Worm (Caenorhabditis elegans) whole organism, L1 larva: ENCODE measurements around the gene tnt-3.

Experiments used
- C34B4.2 ChIP-seq: sonication (generic microtip); optimal IDR thresholded peaks from 2 replicates; lab custom pipeline; 2017; ENCODE audit warnings: mild to moderate bottlenecking, missing genetic modification characterization, missing compliant biosample characterization
- aha-1 ChIP-seq: fragments of 150-350 bp; optimal IDR thresholded peaks from 2 replicates; lab custom pipeline; 2014; ENCODE audit warnings: missing biosample characterization, missing genetic modification characterization
- alr-1 ChIP-seq: fragments of 200-800 bp; sonication (Bioruptor generic); optimal IDR thresholded peaks from 2 replicates; lab custom pipeline; 2018; ENCODE audit warnings: borderline replicate concordance, mild to moderate bottlenecking, missing genetic modification characterization, missing compliant biosample characterization
- ama-1 ChIP-seq: fragments of 150-350 bp; optimal IDR thresholded peaks from 2 replicates; lab custom pipeline; 2014
- blmp-1 ChIP-seq: fragments of 150-350 bp; optimal IDR thresholded peaks from 2 replicates; lab custom pipeline; 2014; ENCODE audit warnings: missing biosample characterization, missing genetic modification characterization
- ceh-63 ChIP-seq: fragments of 200-800 bp; sonication (Bioruptor generic); optimal IDR thresholded peaks from 2 replicates; lab custom pipeline; 2018; ENCODE audit warnings: mild to moderate bottlenecking, missing genetic modification characterization, missing compliant biosample characterization
- ceh-8 ChIP-seq: fragments of 200-800 bp; sonication (Bioruptor generic); optimal IDR thresholded peaks from 2 replicates; lab custom pipeline; 2018; ENCODE audit warnings: mild to moderate bottlenecking, missing genetic modification characterization, moderate library complexity, missing compliant biosample characterization
- ceh-88 ChIP-seq: fragments of 200-800 bp; sonication (Bioruptor generic); IDR thresholded peaks from 2 replicates; pipeline ENCODE4 v1.3.6; 2022; ENCODE audit warnings: missing genetic modification characterization, missing compliant biosample characterization
- efl-1 ChIP-seq, 4 experiments: fragments of 150-350 bp; optimal IDR thresholded peaks in 3 of 4; peaks in 1 of 4; 1 replicate in 1 of 4; 2 replicates in 3 of 4; lab custom pipeline; 2014; ENCODE audit warnings: missing biosample characterization in 2 of 4, missing genetic modification characterization in 2 of 4, missing genetic modification reagents in 2 of 4
- elt-3 ChIP-seq, 6 experiments: fragments of 150-350 bp in 1 of 6; sonication (generic microtip); optimal IDR thresholded peaks; 2 replicates each; lab custom pipeline; 2017 to 2018; ENCODE audit warnings: missing biosample characterization in 6 of 6, missing genetic modification characterization in 6 of 6, inconsistent platforms in 1 of 6
- ets-5 ChIP-seq: fragments of 200-800 bp; sonication (Bioruptor generic); IDR thresholded peaks from 2 replicates; pipeline ENCODE4 v1.3.6; 2022; ENCODE audit warnings: missing genetic modification characterization, missing compliant biosample characterization
- fkh-4 ChIP-seq: sonication (generic microtip); optimal IDR thresholded peaks from 2 replicates; lab custom pipeline; 2016; ENCODE audit warnings: missing compliant biosample characterization, missing genetic modification characterization, borderline replicate concordance
- hlh-17 ChIP-seq: fragments of 200-800 bp; sonication (Bioruptor generic); optimal IDR thresholded peaks from 2 replicates; lab custom pipeline; 2018; ENCODE audit warnings: missing genetic modification characterization, mild to moderate bottlenecking, missing compliant biosample characterization, moderate library complexity, borderline replicate concordance
- hpl-2 ChIP-seq: fragments of 150-350 bp; optimal IDR thresholded peaks from 2 replicates; lab custom pipeline; 2014; ENCODE audit warnings: missing biosample characterization, missing genetic modification reagents, missing genetic modification characterization
- jun-1 ChIP-seq: fragments of 150-350 bp; optimal IDR thresholded peaks from 2 replicates; lab custom pipeline; 2014; ENCODE audit warnings: missing biosample characterization, missing genetic modification reagents, missing genetic modification characterization
- lsy-2 ChIP-seq, 2 experiments: fragments of 150-350 bp; optimal IDR thresholded peaks; 2 replicates each; lab custom pipeline; 2014; ENCODE audit warnings: missing biosample characterization in 2 of 2, missing genetic modification characterization in 2 of 2
- nhr-11 ChIP-seq: fragments of 150-350 bp; optimal IDR thresholded peaks from 2 replicates; lab custom pipeline; 2014; ENCODE audit warnings: missing biosample characterization, missing genetic modification characterization
- nhr-237 ChIP-seq: fragments of 150-350 bp; optimal IDR thresholded peaks from 2 replicates; lab custom pipeline; 2014; ENCODE audit warnings: missing biosample characterization, missing genetic modification characterization
- nhr-71 ChIP-seq: sonication (generic microtip); optimal IDR thresholded peaks from 2 replicates; lab custom pipeline; 2016; ENCODE audit warnings: mild to moderate bottlenecking, missing genetic modification characterization, moderate library complexity, missing compliant biosample characterization
- nhr-76 ChIP-seq: sonication (generic microtip); optimal IDR thresholded peaks from 2 replicates; lab custom pipeline; 2017; ENCODE audit warnings: missing biosample characterization, missing genetic modification characterization
- nhr-85 ChIP-seq: sonication (generic microtip); peaks from one replicate; lab custom pipeline; 2016; ENCODE audit warnings: missing genetic modification characterization, inconsistent platforms, missing compliant biosample characterization
- pag-3 ChIP-seq: sonication (generic microtip); optimal IDR thresholded peaks from 2 replicates; lab custom pipeline; 2017; ENCODE audit warnings: missing genetic modification characterization, mild to moderate bottlenecking, missing compliant biosample characterization, antibody characterized with exemption, borderline replicate concordance; ENCODE audit not compliant: insufficient read depth
- pax-3 ChIP-seq: fragments of 200-800 bp; sonication (Bioruptor generic); optimal IDR thresholded peaks from 2 replicates; lab custom pipeline; 2018; ENCODE audit warnings: mild to moderate bottlenecking, missing genetic modification characterization, moderate library complexity, missing compliant biosample characterization
- sptf-1 ChIP-seq: fragments of 150-350 bp; optimal IDR thresholded peaks from 2 replicates; lab custom pipeline; 2014; ENCODE audit warnings: missing biosample characterization, missing genetic modification characterization
- sup-37 ChIP-seq: fragments of 200-800 bp; sonication (Bioruptor generic); optimal IDR thresholded peaks from 2 replicates; lab custom pipeline; 2018; ENCODE audit warnings: mild to moderate bottlenecking, missing genetic modification characterization, missing compliant biosample characterization
- tbx-2 ChIP-seq: sonication (generic microtip); optimal IDR thresholded peaks from 2 replicates; lab custom pipeline; 2016; ENCODE audit warnings: missing genetic modification characterization, missing compliant biosample characterization
- tlp-1 ChIP-seq: fragments of 150-350 bp; optimal IDR thresholded peaks from 2 replicates; lab custom pipeline; 2014; ENCODE audit warnings: missing biosample characterization, missing genetic modification characterization
- zip-4 ChIP-seq: fragments of 200-800 bp; sonication (Bioruptor generic); optimal IDR thresholded peaks from 2 replicates; lab custom pipeline; 2018; ENCODE audit warnings: mild to moderate bottlenecking, missing genetic modification characterization, moderate library complexity, missing compliant biosample characterization
- ztf-4 ChIP-seq: fragments of 150-350 bp; optimal IDR thresholded peaks from 2 replicates; lab custom pipeline; 2014; ENCODE audit warnings: missing biosample characterization, missing genetic modification characterization

tnt-3 gene

ce11 chrX:7944999-7945398, at the start of gene tnt-3:
Gene tnt-3 (minus strand): TSS chrX:7945099.
- TF ChIP-seq nhr-76 (tag; lab: Kevin White, UChicago) (no peak), alr-1 (tag; lab: Kevin White, UChicago) (no peak), ceh-88 (no peak), hlh-17 (GFP tag; lab: Kevin White, UChicago) (no peak), nhr-11 (tag; lab: Kevin White, UChicago) (no peak), pag-3 (tag; lab: Kevin White, UChicago) (no peak), ets-5 (no peak), sptf-1 (tag; lab: Kevin White, UChicago) (no peak), zip-4 (no peak), ceh-8 (GFP tag; lab: Kevin White, UChicago) (no peak), nhr-85 (tag; lab: Kevin White, UChicago) (no peak), nhr-237 (tag; lab: Kevin White, UChicago) (no peak), C34B4.2 (no peak), pax-3 (no peak), efl-1 (optimal IDR thresholded peaks at IDR 0.05; lab: Kevin White, UChicago) (no peak), efl-1 (GFP tag; optimal IDR thresholded peaks at IDR 0.05 in 1 of 2; lab: Kevin White, UChicago) (no peak), ama-1 (lab: Kevin White, UChicago) (no peak), hpl-2 (no peak), ztf-4 (tag; lab: Kevin White, UChicago) (no peak)

DNA sequence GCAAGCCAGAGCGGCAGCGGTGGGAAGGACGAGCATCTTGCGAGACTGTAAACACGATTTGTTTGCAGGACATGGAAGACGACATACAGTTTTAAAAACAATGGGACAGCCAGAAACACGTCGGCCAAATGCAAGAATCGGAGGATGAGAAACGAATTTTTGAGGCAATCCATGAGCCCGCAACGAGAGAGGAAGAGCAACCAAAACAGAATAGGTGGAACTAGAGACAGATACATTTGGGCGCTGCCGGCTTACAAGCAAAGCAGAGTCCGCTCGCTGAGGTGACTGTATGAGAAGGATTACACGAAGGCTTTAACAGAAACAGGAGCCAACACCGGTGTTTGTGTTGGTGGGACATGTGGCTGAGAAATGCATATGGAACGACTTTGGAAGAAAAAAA, 49.6 kb upstream of the tnt-3 start:
- TF ChIP-seq ceh-8 (GFP tag; lab: Kevin White, UChicago): no peak
- no peak for TF ChIP-seq lsy-2 (tag; optimal IDR thresholded peaks at IDR 0.05; lab: Kevin White, UChicago)
- no peak for TF ChIP-seq elt-3 (tag; optimal IDR thresholded peaks at IDR 0.05; lab: Kevin White, UChicago)
- TF ChIP-seq nhr-11 (tag; lab: Kevin White, UChicago): no peak
- no peak for TF ChIP-seq aha-1
- TF ChIP-seq, all 84 proteins: peak for 0

ce11 chrX:7992102-7992501, 47.2 kb upstream of the tnt-3 start:
- TF ChIP-seq efl-1 (optimal IDR thresholded peaks at IDR 0.05; lab: Kevin White, UChicago): no peak
- TF ChIP-seq efl-1 (GFP tag; optimal IDR thresholded peaks at IDR 0.05 in 1 of 2; lab: Kevin White, UChicago): peak in 1 of 2 experiments; percentile 33
- TF ChIP-seq sup-37 (GFP tag; lab: Kevin White, UChicago): no peak
- TF ChIP-seq tlp-1 (tag; lab: Kevin White, UChicago): no peak

DNA sequence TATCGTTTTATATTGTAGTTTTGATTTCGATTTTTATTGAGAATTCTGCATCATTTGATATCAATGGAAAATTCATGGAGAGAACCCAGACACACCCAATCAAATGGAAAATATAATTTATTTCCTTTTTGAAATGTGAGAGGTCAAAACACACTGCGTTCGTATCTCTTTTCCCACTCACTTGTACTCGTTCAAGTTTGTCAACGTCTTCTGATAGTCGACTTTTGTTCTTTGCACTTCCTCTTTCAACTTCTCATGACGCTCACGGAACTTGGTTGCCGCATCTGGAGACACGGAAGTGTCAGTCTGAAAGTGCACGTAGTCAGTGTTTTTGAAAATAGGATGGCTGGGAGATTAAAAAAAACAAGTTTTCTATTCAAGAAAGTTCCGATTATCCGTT, 45.4 kb upstream of the tnt-3 start:
- TF ChIP-seq aha-1 (no peak), nhr-71 (tag; lab: Kevin White, UChicago) (peak; percentile 46), blmp-1 (tag; lab: Kevin White, UChicago) (peak; percentile 54), tbx-2 (peak; percentile 60)
- TF ChIP-seq, all 84 proteins: peak for 3

DNA sequence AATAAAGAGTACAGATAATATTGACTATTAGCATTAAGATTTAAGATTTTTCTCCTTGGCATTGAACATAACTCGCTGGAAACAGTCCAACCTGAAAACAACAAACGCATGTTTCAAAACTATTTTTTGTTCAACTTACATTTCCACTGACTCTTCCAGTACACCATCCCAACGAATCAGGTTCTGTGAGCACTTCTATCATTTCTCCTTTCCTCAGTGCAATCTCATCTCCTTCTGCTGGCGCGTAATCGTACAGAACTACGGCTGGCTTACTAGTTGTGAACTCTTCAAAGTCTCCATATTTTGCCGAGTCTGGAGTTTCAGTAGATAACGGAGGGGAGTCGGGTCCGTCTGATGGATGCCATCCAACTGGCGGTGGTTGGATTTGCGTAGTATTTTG, 44.3 kb upstream of the tnt-3 start:
- no peak for TF ChIP-seq ceh-88
- peak; percentile 24 for TF ChIP-seq ama-1 (lab: Kevin White, UChicago)

ce11 chrX:7988457-7988856, 43.6 kb upstream of the tnt-3 start:
- TF ChIP-seq ama-1 (lab: Kevin White, UChicago): no peak
- no peak for TF ChIP-seq ceh-63 (GFP tag; lab: Kevin White, UChicago)
- no peak for TF ChIP-seq pag-3 (tag; lab: Kevin White, UChicago)
- TF ChIP-seq nhr-11 (tag; lab: Kevin White, UChicago): no peak
- TF ChIP-seq fkh-4: no peak
- TF ChIP-seq efl-1 (optimal IDR thresholded peaks at IDR 0.05; lab: Kevin White, UChicago): no peak
- TF ChIP-seq efl-1 (GFP tag; optimal IDR thresholded peaks at IDR 0.05 in 1 of 2; lab: Kevin White, UChicago): peak in 1 of 2 experiments; percentile 49
- TF ChIP-seq jun-1 (tag; lab: Kevin White, UChicago): no peak
